Worm (Caenorhabditis elegans) whole organism, L1 larva: ENCODE data around the gene sru-28.

Source experiments
- ama-1 ChIP-seq: fragments of 150-350 bp; optimal IDR thresholded peaks from 2 replicates; lab custom pipeline; 2014
- ces-1 ChIP-seq: fragments of 150-350 bp; optimal IDR thresholded peaks from 2 replicates; lab custom pipeline; 2014; ENCODE audit warnings: missing biosample characterization, missing genetic modification reagents, missing genetic modification characterization
- lin-39 ChIP-seq: fragments of 150-350 bp; optimal IDR thresholded peaks from 2 replicates; lab custom pipeline; 2014; ENCODE audit warnings: missing biosample characterization, missing genetic modification reagents, missing genetic modification characterization
- lsy-2 ChIP-seq, 2 experiments: fragments of 150-350 bp; optimal IDR thresholded peaks; 2 replicates each; lab custom pipeline; 2014; ENCODE audit warnings: missing biosample characterization in 2 of 2, missing genetic modification characterization in 2 of 2
- nhr-12 ChIP-seq: sonication (generic microtip); optimal IDR thresholded peaks from 2 replicates; lab custom pipeline; 2017; ENCODE audit warnings: missing biosample characterization, missing genetic modification characterization
- nhr-76 ChIP-seq: sonication (generic microtip); optimal IDR thresholded peaks from 2 replicates; lab custom pipeline; 2017; ENCODE audit warnings: missing biosample characterization, missing genetic modification characterization
- rnt-1 ChIP-seq: sonication (generic microtip); optimal IDR thresholded peaks from 2 replicates; lab custom pipeline; 2016; ENCODE audit warnings: mild to moderate bottlenecking, missing genetic modification characterization, moderate library complexity, missing compliant biosample characterization
- unc-86 ChIP-seq: sonication (generic microtip); optimal IDR thresholded peaks from 2 replicates; lab custom pipeline; 2016; ENCODE audit warnings: missing genetic modification characterization, missing compliant biosample characterization

- no peak for TF ChIP-seq rnt-1 (tag; lab: Kevin White, UChicago)
- TF ChIP-seq nhr-76 (tag; lab: Kevin White, UChicago): no peak
- TF ChIP-seq nhr-12 (tag; lab: Kevin White, UChicago): no peak
- TF ChIP-seq ama-1 (lab: Kevin White, UChicago): no peak
- no peak for TF ChIP-seq lsy-2 (tag; optimal IDR thresholded peaks at IDR 0.05; lab: Kevin White, UChicago)
- no peak for TF ChIP-seq lin-39 (tag; lab: Kevin White, UChicago)
- no peak for TF ChIP-seq unc-86 (tag; lab: Kevin White, UChicago)
- no peak for TF ChIP-seq ces-1 (GFP tag; lab: Kevin White, UChicago)
Measured at ce11 chrV:1536979-1537378, 30.9 kb downstream of the sru-28 start, which contains the start of gene K02H11.9.
